Fruit fly (Drosophila melanogaster): Measurements from ENCODE around the gene Mhc.

DNA sequence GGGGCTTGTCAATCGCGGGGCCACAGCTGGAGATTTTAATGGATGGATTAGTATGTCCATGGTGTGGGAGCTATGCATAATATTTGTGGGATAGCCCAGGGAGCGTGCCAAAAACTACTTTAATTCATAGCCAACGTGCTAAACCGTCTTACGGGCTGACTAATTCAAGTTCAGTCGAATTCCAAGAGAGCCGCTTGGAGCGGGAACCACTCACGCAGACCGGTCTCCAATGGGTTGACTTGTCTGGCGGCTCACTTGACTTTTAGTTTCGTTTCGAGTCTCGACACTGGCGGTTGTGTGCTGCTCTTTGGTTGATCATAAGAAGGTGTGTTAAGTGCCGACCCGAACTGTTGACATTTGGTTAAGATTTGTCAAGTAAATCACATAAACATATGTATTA, 12.3 kb upstream of the Mhc start, which contains the start of gene yellow-b:
- TF ChIP-seq CG8478 (optimal IDR thresholded peaks at IDR 0.05), result no peak
- TF ChIP-seq CTCF (optimal IDR thresholded peaks at IDR 0.05), result no peak

All from S2 (cell line).